Fruit fly (Drosophila melanogaster) whole organism, prepupa: ENCODE data around the gene raskol.

Experiments
- Blimp-1 ChIP-seq: fragments of 200-800 bp; sonication (Bioruptor generic); optimal IDR thresholded peaks from 3 replicates; lab custom pipeline; 2017; ENCODE audit warnings: missing biosample characterization, missing genetic modification characterization, mild to moderate bottlenecking, moderate library complexity, missing genetic modification reagents
- CG10631 ChIP-seq: fragments of 200-800 bp; sonication (Bioruptor generic); optimal IDR thresholded peaks from 2 replicates; lab custom pipeline; 2016; ENCODE audit warnings: missing biosample characterization, missing genetic modification characterization
- CG10669 ChIP-seq: fragments of 200-800 bp; sonication (Bioruptor generic); optimal IDR thresholded peaks from 3 replicates; lab custom pipeline; 2018; ENCODE audit warnings: missing biosample characterization, mild to moderate bottlenecking, missing genetic modification characterization, moderate library complexity
- CG11762 ChIP-seq: fragments of 200-800 bp; sonication (Bioruptor generic); optimal IDR thresholded peaks from 3 replicates; lab custom pipeline; 2016; ENCODE audit warnings: missing biosample characterization, missing genetic modification characterization; ENCODE audit not compliant: insufficient read depth
- CG11902 ChIP-seq: fragments of 200-800 bp; sonication (Bioruptor generic); optimal IDR thresholded peaks from 3 replicates; lab custom pipeline; 2016; ENCODE audit warnings: missing biosample characterization, missing genetic modification characterization
- CG15336 ChIP-seq: fragments of 200-800 bp; sonication (Bioruptor generic); IDR thresholded peaks from 2 replicates; pipeline ENCODE4 v1.3.6; 2022; ENCODE audit warnings: missing biosample characterization, missing genetic modification characterization
- CG1621 ChIP-seq: fragments of 200-800 bp; sonication (Bioruptor generic); optimal IDR thresholded peaks from 3 replicates; lab custom pipeline; 2018; ENCODE audit warnings: missing biosample characterization, mild to moderate bottlenecking, missing genetic modification characterization
- CG16779 ChIP-seq: fragments of 200-800 bp; sonication (Bioruptor generic); optimal IDR thresholded peaks from 3 replicates; lab custom pipeline; 2017; ENCODE audit warnings: missing biosample characterization, mild to moderate bottlenecking, missing genetic modification characterization
- CG3032 ChIP-seq: fragments of 200-800 bp; optimal IDR thresholded peaks from 2 replicates; lab custom pipeline; 2019; ENCODE audit warnings: missing biosample characterization, mild to moderate bottlenecking, missing genetic modification characterization, moderate library complexity
- CG31627 ChIP-seq: fragments of 200-800 bp; sonication (Bioruptor generic); optimal IDR thresholded peaks from 3 replicates; lab custom pipeline; 2016; ENCODE audit warnings: missing biosample characterization, missing genetic modification characterization
- CG32006 ChIP-seq: fragments of 200-800 bp; sonication (Bioruptor generic); optimal IDR thresholded peaks from 3 replicates; lab custom pipeline; 2017; ENCODE audit warnings: missing biosample characterization, mild to moderate bottlenecking, missing genetic modification characterization
- CG34406 ChIP-seq: fragments of 200-800 bp; sonication (Bioruptor generic); optimal IDR thresholded peaks from 3 replicates; lab custom pipeline; 2016; ENCODE audit warnings: missing biosample characterization, missing genetic modification characterization
- CG4318 ChIP-seq: fragments of 200-800 bp; sonication (Bioruptor generic); optimal IDR thresholded peaks from 3 replicates; lab custom pipeline; 2017; ENCODE audit warnings: missing biosample characterization, mild to moderate bottlenecking, missing genetic modification characterization
- CG6276 ChIP-seq: fragments of 200-800 bp; sonication (Bioruptor generic); optimal IDR thresholded peaks from 2 replicates; lab custom pipeline; 2017; ENCODE audit warnings: missing biosample characterization, mild to moderate bottlenecking, missing genetic modification characterization
- CG6792 ChIP-seq: fragments of 200-800 bp; sonication (Bioruptor generic); optimal IDR thresholded peaks from 3 replicates; lab custom pipeline; 2016; ENCODE audit warnings: missing biosample characterization, missing genetic modification characterization
- CG6854 ChIP-seq: fragments of 200-800 bp; sonication (Bioruptor generic); optimal IDR thresholded peaks from 2 replicates; lab custom pipeline; 2017; ENCODE audit warnings: missing biosample characterization, mild to moderate bottlenecking, missing genetic modification characterization
- CG7368 ChIP-seq: fragments of 200-800 bp; sonication (Bioruptor generic); optimal IDR thresholded peaks from 3 replicates; lab custom pipeline; 2016; ENCODE audit warnings: missing biosample characterization, missing genetic modification characterization
- CG8319 ChIP-seq: fragments of 200-800 bp; sonication (Bioruptor generic); optimal IDR thresholded peaks from 3 replicates; lab custom pipeline; 2016; ENCODE audit warnings: missing biosample characterization, missing genetic modification characterization
- CG8632 ChIP-seq: fragments of 200-800 bp; sonication (Bioruptor generic); optimal IDR thresholded peaks from 3 replicates; lab custom pipeline; 2016; ENCODE audit warnings: missing biosample characterization, missing genetic modification characterization
- CG9139 ChIP-seq: fragments of 200-800 bp; sonication (Bioruptor generic); optimal IDR thresholded peaks from 3 replicates; lab custom pipeline; 2017; ENCODE audit warnings: missing biosample characterization, mild to moderate bottlenecking, missing genetic modification characterization
- Eip93F ChIP-seq: fragments of 200-800 bp; sonication (Bioruptor generic); optimal IDR thresholded peaks from 2 replicates; lab custom pipeline; 2016; ENCODE audit warnings: missing biosample characterization, mild to moderate bottlenecking, missing genetic modification characterization
- Ets21C ChIP-seq: fragments of 200-800 bp; sonication (Bioruptor generic); optimal IDR thresholded peaks from 3 replicates; lab custom pipeline; 2016; ENCODE audit warnings: missing biosample characterization, missing genetic modification characterization
- Ets96B ChIP-seq: fragments of 200-800 bp; optimal IDR thresholded peaks from 2 replicates; lab custom pipeline; 2019; ENCODE audit warnings: missing biosample characterization, mild to moderate bottlenecking, missing genetic modification characterization, moderate library complexity
- Gug ChIP-seq: fragments of 200-800 bp; sonication (Bioruptor generic); IDR thresholded peaks from 2 replicates; pipeline ENCODE4 v1.3.6; 2022; ENCODE audit warnings: missing biosample characterization, missing genetic modification characterization
- Hr38 ChIP-seq: sonication (Bioruptor generic); optimal IDR thresholded peaks from 2 replicates; lab custom pipeline; 2016; ENCODE audit warnings: missing biosample characterization, missing genetic modification characterization
- Hr39 ChIP-seq: fragments of 200-800 bp; sonication (Bioruptor generic); optimal IDR thresholded peaks from 2 replicates; lab custom pipeline; 2016; ENCODE audit warnings: missing biosample characterization, missing genetic modification characterization
- Hr4 ChIP-seq: fragments of 200-800 bp; sonication (Bioruptor generic); optimal IDR thresholded peaks from 3 replicates; lab custom pipeline; 2016; ENCODE audit warnings: missing biosample characterization, missing genetic modification characterization
- Lpt ChIP-seq: fragments of 200-800 bp; sonication (Bioruptor generic); optimal IDR thresholded peaks from 3 replicates; lab custom pipeline; 2016; ENCODE audit warnings: missing biosample characterization, missing genetic modification characterization
- Met ChIP-seq: fragments of 200-800 bp; sonication (Bioruptor generic); optimal IDR thresholded peaks from 3 replicates; lab custom pipeline; 2016; ENCODE audit warnings: missing biosample characterization, missing genetic modification characterization
- OdsH ChIP-seq: fragments of 200-800 bp; sonication (Bioruptor generic); optimal IDR thresholded peaks from 3 replicates; lab custom pipeline; 2016; ENCODE audit warnings: missing biosample characterization, missing genetic modification characterization
- Smox ChIP-seq: fragments of 200-800 bp; sonication (Bioruptor generic); optimal IDR thresholded peaks from 3 replicates; lab custom pipeline; 2016; ENCODE audit warnings: missing biosample characterization, missing genetic modification characterization
- Sox14 ChIP-seq: fragments of 200-800 bp; sonication (Bioruptor generic); optimal IDR thresholded peaks from 3 replicates; lab custom pipeline; 2016; ENCODE audit warnings: missing biosample characterization, missing genetic modification characterization
- achi ChIP-seq: fragments of 200-800 bp; sonication (Bioruptor generic); optimal IDR thresholded peaks from 3 replicates; lab custom pipeline; 2016; ENCODE audit warnings: missing biosample characterization, missing genetic modification characterization
- acj6 ChIP-seq: fragments of 200-800 bp; sonication (Bioruptor generic); optimal IDR thresholded peaks from 3 replicates; lab custom pipeline; 2016; ENCODE audit warnings: missing biosample characterization, missing genetic modification characterization
- cyc ChIP-seq: fragments of 200-800 bp; sonication (Bioruptor generic); optimal IDR thresholded peaks from 3 replicates; lab custom pipeline; 2016; ENCODE audit warnings: missing biosample characterization, missing genetic modification characterization
- dac ChIP-seq: fragments of 200-800 bp; sonication (Bioruptor generic); optimal IDR thresholded peaks from 2 replicates; lab custom pipeline; 2017; ENCODE audit warnings: missing biosample characterization, mild to moderate bottlenecking, missing genetic modification characterization
- eg ChIP-seq: fragments of 200-800 bp; sonication (Bioruptor generic); IDR thresholded peaks from 3 replicates; pipeline ENCODE4 v1.3.6; 2022; ENCODE audit warnings: missing biosample characterization, missing genetic modification characterization
- fd59A ChIP-seq: fragments of 200-800 bp; sonication (Bioruptor generic); optimal IDR thresholded peaks from 2 replicates; lab custom pipeline; 2017; ENCODE audit warnings: missing biosample characterization, mild to moderate bottlenecking, missing genetic modification characterization, missing genetic modification reagents
- fd85E ChIP-seq: fragments of 200-800 bp; sonication (Bioruptor generic); optimal IDR thresholded peaks from 3 replicates; lab custom pipeline; 2016; ENCODE audit warnings: missing biosample characterization, missing genetic modification characterization
- fkh ChIP-seq: fragments of 200-800 bp; sonication (Bioruptor generic); optimal IDR thresholded peaks from 3 replicates; lab custom pipeline; 2017; ENCODE audit warnings: missing biosample characterization, mild to moderate bottlenecking, missing genetic modification characterization, moderate library complexity
- lz ChIP-seq: fragments of 200-800 bp; sonication (Bioruptor generic); optimal IDR thresholded peaks from 3 replicates; lab custom pipeline; 2016; ENCODE audit warnings: missing biosample characterization, missing genetic modification characterization
- net ChIP-seq: fragments of 200-800 bp; sonication (Bioruptor generic); optimal IDR thresholded peaks from 3 replicates; lab custom pipeline; 2016; ENCODE audit warnings: missing biosample characterization, missing genetic modification characterization
- pdm3 ChIP-seq: fragments of 200-800 bp; sonication (Bioruptor generic); optimal IDR thresholded peaks from 3 replicates; lab custom pipeline; 2016; ENCODE audit warnings: missing biosample characterization, missing genetic modification characterization
- salr ChIP-seq, 2 experiments: fragments of 200-800 bp; sonication (Bioruptor generic); optimal IDR thresholded peaks; 3 replicates each; lab custom pipeline; 2016 to 2018; ENCODE audit warnings: missing biosample characterization in 2 of 2, missing genetic modification characterization in 2 of 2, mild to moderate bottlenecking in 1 of 2
- ss ChIP-seq, 2 experiments: fragments of 200-800 bp; sonication (Bioruptor generic); optimal IDR thresholded peaks; 2 replicates in 1 of 2; 3 replicates in 1 of 2; lab custom pipeline; 2017 to 2018; ENCODE audit warnings: mild to moderate bottlenecking in 2 of 2, missing biosample characterization in 2 of 2, missing genetic modification characterization in 2 of 2, moderate library complexity in 1 of 2
- svp ChIP-seq: fragments of 200-800 bp; sonication (Bioruptor generic); peaks from one replicate; lab custom pipeline; 2016; ENCODE audit warnings: missing biosample characterization, missing genetic modification characterization
- topi ChIP-seq: fragments of 200-800 bp; sonication (Bioruptor generic); optimal IDR thresholded peaks from 3 replicates; lab custom pipeline; 2016; ENCODE audit warnings: missing biosample characterization, missing genetic modification characterization

raskol gene

dm6 chrX:17712995-17713739 lies 3.2 kb downstream of the raskol start (continued):
- TF ChIP-seq CG11762 (GFP tag; lab: Kevin White, UChicago) (no peak), CG3032 (tag; lab: Kevin White, UChicago) (peak; percentile 19), dac (GFP tag; lab: Kevin White, UChicago) (no peak), CG32006 (GFP tag; lab: Kevin White, UChicago) (peak; percentile 74), fkh (GFP tag; lab: Kevin White, UChicago) (no peak), OdsH (GFP tag; lab: Kevin White, UChicago) (peak; percentile 33), Ets96B (tag; lab: Kevin White, UChicago) (no peak), CG6792 (peak; percentile 21), topi (GFP tag; lab: Kevin White, UChicago) (no peak), CG10669 (GFP tag; lab: Kevin White, UChicago) (peak; percentile 12), CG6854 (GFP tag; lab: Kevin White, UChicago) (no peak), Sox14 (no peak), CG34406 (GFP tag; lab: Kevin White, UChicago) (peak; percentile 25), eg (GFP tag; lab: Robert Waterston, UW) (peak; percentile 56; the same call in 2 of the 3 replicates), achi (GFP tag; lab: Kevin White, UChicago) (peak; percentile 38), CG15336 (GFP tag; lab: Robert Waterston, UW) (peak; percentile 42)

DNA sequence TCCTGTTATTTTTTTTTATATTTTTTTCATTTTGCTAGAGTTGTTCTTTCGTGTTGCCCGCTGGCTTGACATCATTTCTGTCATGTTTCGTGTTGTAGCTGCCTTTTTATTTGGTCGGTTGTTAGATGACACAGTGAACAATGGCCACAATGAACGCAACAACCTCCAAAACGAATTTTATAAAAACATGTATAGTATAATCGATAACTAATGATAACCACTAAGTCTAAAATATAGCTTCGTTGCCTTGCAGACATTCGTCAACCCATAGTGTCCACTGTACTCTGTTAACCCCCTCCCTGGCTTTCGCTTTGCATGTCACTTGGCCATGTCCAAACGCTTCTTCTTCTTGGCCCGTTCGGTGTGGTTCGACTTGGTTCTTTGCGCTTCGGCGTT lies 3.8 kb downstream of the raskol start:
- TF ChIP-seq CG15336 (GFP tag; lab: Robert Waterston, UW) (peak; percentile 83), CG1621 (no peak), CG7368 (GFP tag; lab: Kevin White, UChicago) (no peak), acj6 (peak; percentile 27), Hr4 (GFP tag; lab: Kevin White, UChicago) (peak; percentile 70), cyc (GFP tag; lab: Kevin White, UChicago) (peak; percentile 38), Gug (peak; percentile 71), achi (GFP tag; lab: Kevin White, UChicago) (peak; percentile 43), CG9139 (GFP tag; lab: Kevin White, UChicago) (no peak), Lpt (peak; percentile 32), CG16779 (tag; lab: Kevin White, UChicago) (no peak), CG6276 (GFP tag; lab: Kevin White, UChicago) (peak; percentile 41), Smox (GFP tag; lab: Kevin White, UChicago) (peak; percentile 29), svp (GFP tag; lab: Kevin White, UChicago) (peak; percentile 68), ss (GFP tag; optimal IDR thresholded peaks at IDR 0.05; lab: Kevin White, UChicago) (no peak), Ets21C (GFP tag; lab: Kevin White, UChicago) (peak; percentile 36), eg (GFP tag; lab: Robert Waterston, UW) (peak; percentile 86), OdsH (GFP tag; lab: Kevin White, UChicago) (peak; percentile 51), salr (GFP tag; optimal IDR thresholded peaks at IDR 0.05; lab: Kevin White, UChicago) (no peak), CG8319 (no peak), Hr38 (peak; percentile 19), CG6854 (GFP tag; lab: Kevin White, UChicago) (no peak), CG11902 (GFP tag; lab: Kevin White, UChicago) (no peak), CG31627 (peak; percentile 51), CG11762 (GFP tag; lab: Kevin White, UChicago) (no peak), CG34406 (GFP tag; lab: Kevin White, UChicago) (no peak), Ets96B (tag; lab: Kevin White, UChicago) (no peak), net (peak; percentile 17), CG6792 (peak; percentile 24), CG4318 (peak; percentile 30), CG8632 (GFP tag; lab: Kevin White, UChicago) (no peak), Hr39 (peak; percentile 61), pdm3 (GFP tag; lab: Kevin White, UChicago) (peak; percentile 65), fd85E (GFP tag; lab: Kevin White, UChicago) (no peak), topi (GFP tag; lab: Kevin White, UChicago) (peak; percentile 37), fd59A (no peak), Sox14 (peak; percentile 61), CG10631 (GFP tag; lab: Kevin White, UChicago) (peak; percentile 27), CG3032 (tag; lab: Kevin White, UChicago) (no peak), Blimp-1 (GFP tag; lab: Kevin White, UChicago) (no peak), Met (peak; percentile 54), lz (GFP tag; lab: Kevin White, UChicago) (peak; percentile 34), Eip93F (GFP tag; lab: Kevin White, UChicago) (no peak)
